Worm (Caenorhabditis elegans): ENCODE measurements around the gene mrps-22.

Gene mrps-22

DNA sequence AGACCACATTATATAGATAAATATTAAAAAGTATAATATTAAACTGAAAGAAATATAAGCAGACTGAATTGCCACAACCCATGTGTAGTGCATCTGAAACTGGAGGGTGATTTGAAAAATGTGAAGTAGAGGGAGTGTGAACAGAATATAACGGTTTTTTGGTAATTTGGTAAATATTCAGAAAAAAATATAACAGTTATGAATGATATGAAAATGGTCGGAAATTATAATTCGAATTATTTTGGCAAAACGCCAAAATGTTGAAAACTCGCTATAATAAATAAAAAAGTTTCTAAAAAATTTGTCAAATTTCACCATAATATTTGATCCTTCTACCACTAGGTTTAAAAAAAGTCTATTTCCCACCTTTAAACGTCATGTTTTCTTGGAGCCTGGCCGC, 19.8 kb downstream of the mrps-22 start, which contains the start of gene srv-2:
Gene srv-2, minus strand, starts transcription at position 101 of the 400 bp plus-strand sequence.
- TF ChIP-seq lir-3 (tag; optimal IDR thresholded peaks at IDR 0.05), result no peak
- no peak for TF ChIP-seq dpl-1 (GFP tag; optimal IDR thresholded peaks at IDR 0.05)
- no peak for TF ChIP-seq daf-19 (GFP tag; conservative IDR thresholded peaks at IDR 0.05)
- TF ChIP-seq attf-4 (tag; optimal IDR thresholded peaks at IDR 0.05), result no peak
- TF ChIP-seq dmd-8 (GFP tag; IDR thresholded peaks at IDR 0.05), result no peak
- TF ChIP-seq nhr-76 (tag; optimal IDR thresholded peaks at IDR 0.05), result no peak
- TF ChIP-seq nhr-102 (tag; optimal IDR thresholded peaks at IDR 0.05), result no peak
- TF ChIP-seq spr-3 (GFP tag; optimal IDR thresholded peaks at IDR 0.05), result no peak
- TF ChIP-seq fos-1 (tag; optimal IDR thresholded peaks at IDR 0.05), result no peak
- no peak for TF ChIP-seq nhr-10 (tag; optimal IDR thresholded peaks at IDR 0.05)

ce11 chrII:10603560-10603959, 21.1 kb downstream of the mrps-22 start:
- no peak for TF ChIP-seq spr-3 (GFP tag; optimal IDR thresholded peaks at IDR 0.05)
- TF ChIP-seq snpc-1.2 (GFP tag; IDR thresholded peaks at IDR 0.05), result no peak
- no peak for TF ChIP-seq T26A8.4 (GFP tag; IDR thresholded peaks at IDR 0.05)
- TF ChIP-seq pqm-1 (tag; optimal IDR thresholded peaks at IDR 0.05), result no peak
- TF ChIP-seq cey-2 (tag; optimal IDR thresholded peaks at IDR 0.05; ENCODE audit: borderline replicate concordance, insufficient read depth), result no peak
- TF ChIP-seq zag-1 (tag; optimal IDR thresholded peaks at IDR 0.05), result no peak
- no peak for TF ChIP-seq mep-1 (tag; optimal IDR thresholded peaks at IDR 0.05)
- no peak for TF ChIP-seq lsy-2 (tag; optimal IDR thresholded peaks at IDR 0.05)
- TF ChIP-seq ceh-28 (tag; optimal IDR thresholded peaks at IDR 0.05), result no peak
- TF ChIP-seq daf-16 (GFP tag; optimal IDR thresholded peaks at IDR 0.05), result no peak
- no peak for TF ChIP-seq daf-16 (tag; optimal IDR thresholded peaks at IDR 0.05)
- TF ChIP-seq lir-3 (tag; optimal IDR thresholded peaks at IDR 0.05), result no peak
- TF ChIP-seq fkh-10 (GFP tag; optimal IDR thresholded peaks at IDR 0.05), result no peak
- no peak for TF ChIP-seq tra-1 (GFP tag; IDR thresholded peaks at IDR 0.05)
- no peak for TF ChIP-seq F49E8.2 (tag; optimal IDR thresholded peaks at IDR 0.05; ENCODE audit: borderline replicate concordance)
- no peak for TF ChIP-seq nhr-28 (tag; optimal IDR thresholded peaks at IDR 0.05)

DNA sequence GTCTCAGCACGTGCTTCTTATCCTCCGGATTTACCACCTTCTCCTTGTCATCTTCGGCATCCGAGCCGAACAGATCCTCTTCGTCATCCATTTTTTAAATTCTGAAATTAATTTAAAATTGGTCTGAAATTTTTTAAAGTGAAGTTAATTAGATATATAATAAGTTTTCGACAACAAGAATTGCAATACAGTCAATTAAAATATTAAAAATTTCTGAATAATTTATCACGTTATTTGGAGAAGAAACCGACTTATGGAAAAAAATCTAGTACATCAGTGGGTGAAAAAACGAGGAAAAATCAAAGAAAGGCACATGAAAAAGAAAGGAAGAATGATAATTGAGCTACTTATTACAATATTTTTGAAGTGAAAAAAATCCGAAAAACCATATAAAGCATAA, 23.1 kb downstream of the mrps-22 start, which contains the start of gene taf-13:
Gene taf-13, minus strand, starts transcription at position 101 of the 400 bp plus-strand sequence.
- TF ChIP-seq hmg-1.1 (GFP tag; IDR thresholded peaks at IDR 0.05), result no peak
- TF ChIP-seq Y105C5A.15 (GFP tag; IDR thresholded peaks at IDR 0.05), result no peak
- no peak for TF ChIP-seq lin-39 (tag; optimal IDR thresholded peaks at IDR 0.05)
- TF ChIP-seq Y75B8A.6 (GFP tag; IDR thresholded peaks at IDR 0.05), result no peak
- no peak for TF ChIP-seq nhr-111 (GFP tag; optimal IDR thresholded peaks at IDR 0.05)
- TF ChIP-seq zag-1 (tag; optimal IDR thresholded peaks at IDR 0.05), result no peak

- TF ChIP-seq Y75B8A.6 (GFP tag; IDR thresholded peaks at IDR 0.05) (no peak), fkh-10 (GFP tag; optimal IDR thresholded peaks at IDR 0.05) (peak; percentile 15), nhr-25 (tag; optimal IDR thresholded peaks at IDR 0.05; ENCODE audit: borderline replicate concordance, insufficient read depth) (no peak), nhr-41 (GFP tag; IDR thresholded peaks at IDR 0.05) (no peak), ceh-62 (tag; optimal IDR thresholded peaks at IDR 0.05) (no peak), lin-29 (GFP tag; IDR thresholded peaks at IDR 0.05) (no peak), daf-19 (GFP tag; conservative IDR thresholded peaks at IDR 0.05) (no peak), ctbp-1 (GFP tag; IDR thresholded peaks at IDR 0.05) (no peak), aha-1 (tag) (peak; percentile 69), dve-1 (tag; optimal IDR thresholded peaks at IDR 0.05; ENCODE audit: insufficient read depth) (no peak), daf-16 (GFP tag; optimal IDR thresholded peaks at IDR 0.05) (no peak), daf-16 (tag; optimal IDR thresholded peaks at IDR 0.05) (peak; percentile 14), ama-1 (optimal IDR thresholded peaks at IDR 0.05) (no peak), lin-38 (GFP tag; IDR thresholded peaks at IDR 0.05) (peak; percentile 91), skn-1 (tag; optimal IDR thresholded peaks at IDR 0.05) (no peak), hmg-1.1 (GFP tag; IDR thresholded peaks at IDR 0.05) (no peak), unc-130 (GFP tag; optimal IDR thresholded peaks at IDR 0.05) (peak; percentile 3), ZK337.2 (GFP tag; IDR thresholded peaks at IDR 0.05) (no peak), nhr-10 (tag; optimal IDR thresholded peaks at IDR 0.05) (no peak), rbr-2 (tag; optimal IDR thresholded peaks at IDR 0.05) (no peak), lin-39 (tag; optimal IDR thresholded peaks at IDR 0.05) (no peak), nhr-11 (tag; optimal IDR thresholded peaks at IDR 0.05) (peak; percentile 17), F10B5.3 (tag; optimal IDR thresholded peaks at IDR 0.05) (no peak), snpc-1.2 (GFP tag; IDR thresholded peaks at IDR 0.05) (no peak), F26F4.8 (GFP tag; conservative IDR thresholded peaks at IDR 0.05) (no peak)
These were observed 25.0 kb downstream of the mrps-22 start, which contains the start of gene ccm-3 for ce11 chrII:10607238-10607961. Gene ccm-3, minus strand, starts transcription at chrII:10607275.

Data from whole organism, L4 larva.